Worm (Caenorhabditis elegans) whole organism, L3 larva: ENCODE data around the gene H06I04.3.

Experiments used
- daf-12 ChIP-seq: fragments of 150-350 bp; optimal IDR thresholded peaks from 2 replicates; lab custom pipeline; 2014; ENCODE audit warnings: missing biosample characterization, missing genetic modification reagents, missing genetic modification characterization
- elt-3 ChIP-seq, 3 experiments: fragments of 150-350 bp in 1 of 3; sonication (generic microtip) in 2 of 3; optimal IDR thresholded peaks; 2 replicates in 2 of 3; 4 replicates in 1 of 3; lab custom pipeline; 2014 to 2017; ENCODE audit warnings: missing biosample characterization in 3 of 3, missing genetic modification characterization in 3 of 3
- eor-1 ChIP-seq, 2 experiments: fragments of 150-350 bp; optimal IDR thresholded peaks; 2 replicates each; lab custom pipeline; 2014 to 2018; ENCODE audit warnings: missing biosample characterization in 2 of 2, missing genetic modification characterization in 2 of 2
- nhr-76 ChIP-seq: fragments of 150-350 bp; sonication (generic microtip); optimal IDR thresholded peaks from 5 replicates; lab custom pipeline; 2014; ENCODE audit warnings: missing biosample characterization, missing genetic modification characterization
- pha-4 ChIP-seq: fragments of 150-350 bp; optimal IDR thresholded peaks from 2 replicates; lab custom pipeline; 2014; ENCODE audit warnings: missing biosample characterization, missing genetic modification reagents, missing genetic modification characterization
- snpc-4 ChIP-seq: fragments of 150-350 bp; optimal IDR thresholded peaks from 2 replicates; lab custom pipeline; 2014; ENCODE audit warnings: missing biosample characterization, missing genetic modification characterization

ce11 chrIII:3091572-3091971 is 21.2 kb downstream of the H06I04.3 start, which contains the start of gene ccep-135:
- TF ChIP-seq elt-3 (tag; optimal IDR thresholded peaks at IDR 0.05; lab: Kevin White, UChicago) (no peak), pha-4 (tag; lab: Kevin White, UChicago) (no peak), daf-12 (tag; lab: Kevin White, UChicago) (no peak), eor-1 (tag; optimal IDR thresholded peaks at IDR 0.05; lab: Kevin White, UChicago) (no peak), snpc-4 (tag; lab: Kevin White, UChicago) (no peak), nhr-76 (no peak)
